Worm (Caenorhabditis elegans) whole organism, L4 larva: ENCODE measurements around the gene rps-25.

Source experiments
- R02D3.7 ChIP-seq: fragments of 150-350 bp; sonication (generic microtip); optimal IDR thresholded peaks from 3 replicates; lab custom pipeline; 2014; ENCODE audit warnings: missing biosample characterization, missing genetic modification characterization
- ama-1 ChIP-seq: fragments of 150-350 bp; optimal IDR thresholded peaks from 2 replicates; lab custom pipeline; 2014; ENCODE audit warnings: inconsistent platforms, mixed read lengths
- dve-1 ChIP-seq: sonication (generic microtip); optimal IDR thresholded peaks from 2 replicates; lab custom pipeline; 2017; ENCODE audit warnings: antibody characterized with exemption, mild to moderate bottlenecking, missing genetic modification characterization, missing compliant biosample characterization; ENCODE audit not compliant: insufficient read depth
- nhr-76 ChIP-seq: fragments of 150-350 bp; optimal IDR thresholded peaks from 2 replicates; lab custom pipeline; 2014; ENCODE audit warnings: missing biosample characterization, missing genetic modification characterization
- sdz-12 ChIP-seq: fragments of 200-800 bp; sonication (Bioruptor generic); optimal IDR thresholded peaks from 2 replicates; lab custom pipeline; 2018; ENCODE audit warnings: mild to moderate bottlenecking, missing genetic modification characterization, missing compliant biosample characterization
- skn-1 ChIP-seq: fragments of 150-350 bp; optimal IDR thresholded peaks from 2 replicates; lab custom pipeline; 2014; ENCODE audit warnings: missing biosample characterization, missing genetic modification characterization
- unc-130 ChIP-seq: sonication (generic microtip); optimal IDR thresholded peaks from 2 replicates; lab custom pipeline; 2016; ENCODE audit warnings: missing genetic modification reagents, missing genetic modification characterization, missing compliant biosample characterization
- vab-7 ChIP-seq: fragments of 200-800 bp; sonication (Bioruptor generic); IDR thresholded peaks from 2 replicates; pipeline ENCODE4 v1.3.6; 2022; ENCODE audit warnings: missing genetic modification reagents, missing genetic modification characterization, missing compliant biosample characterization

DNA sequence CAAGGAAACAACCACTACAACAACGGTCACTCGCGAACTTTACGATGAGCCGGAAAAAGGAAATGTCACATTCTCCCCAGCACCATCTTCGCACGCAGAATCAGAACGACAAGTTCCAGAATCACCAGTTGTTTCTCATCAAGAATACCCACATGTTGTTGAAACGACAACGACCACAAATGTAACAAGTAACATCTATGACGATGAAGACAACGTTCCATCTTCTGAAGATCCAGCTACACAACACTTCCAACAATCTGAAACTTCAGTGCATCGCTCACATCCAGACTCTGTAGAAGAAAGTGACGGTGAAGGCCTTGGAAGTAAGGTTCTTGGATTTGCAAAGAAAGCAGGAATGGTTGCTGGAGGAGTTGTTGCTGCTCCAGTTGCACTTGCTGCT, 43.1 kb upstream of the rps-25 start:
- TF ChIP-seq skn-1 = no peak
- no peak for TF ChIP-seq unc-130 (GFP tag; lab: Kevin White, UChicago)
- TF ChIP-seq sdz-12 = no peak
- no peak for TF ChIP-seq vab-7 (GFP tag; lab: Robert Waterston, UW)
- no peak for TF ChIP-seq dve-1 (tag; lab: Kevin White, UChicago)
- TF ChIP-seq ama-1 (lab: Kevin White, UChicago) = no peak
- no peak for TF ChIP-seq nhr-76 (tag; lab: Kevin White, UChicago)
- TF ChIP-seq R02D3.7 (tag; lab: Kevin White, UChicago) = no peak
